Fruit fly (Drosophila melanogaster): Measurements from ENCODE around the gene Muc68E.

Muc68E gene

DNA sequence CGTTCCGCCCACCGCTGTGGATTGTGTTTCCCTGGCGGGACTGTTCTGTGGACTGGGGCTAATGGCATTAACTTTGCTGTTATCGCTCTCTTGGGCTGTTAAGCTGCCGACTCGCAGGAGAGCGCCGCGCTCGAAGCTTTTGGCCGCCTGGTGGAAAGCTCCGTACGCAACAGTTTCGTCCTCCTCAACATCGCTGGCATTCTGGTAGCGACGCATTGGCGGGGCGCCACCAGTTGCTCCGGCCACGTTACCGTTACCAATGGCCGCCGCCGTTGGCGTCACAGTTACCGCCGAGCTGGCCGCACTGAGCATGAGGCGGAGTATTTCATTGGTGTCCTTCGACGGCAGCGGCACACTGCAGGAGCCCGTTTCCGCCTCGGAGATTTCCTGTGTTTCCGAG lies 35.5 kb downstream of the Muc68E start:
- TF ChIP-seq Sin3A (optimal IDR thresholded peaks at IDR 0.05) (no peak), Myc (optimal IDR thresholded peaks at IDR 0.05) (no peak), psq (optimal IDR thresholded peaks at IDR 0.05) (no peak), ttk (optimal IDR thresholded peaks at IDR 0.05) (no peak), insv (optimal IDR thresholded peaks at IDR 0.05) (no peak), h (optimal IDR thresholded peaks at IDR 0.05) (no peak)

DNA sequence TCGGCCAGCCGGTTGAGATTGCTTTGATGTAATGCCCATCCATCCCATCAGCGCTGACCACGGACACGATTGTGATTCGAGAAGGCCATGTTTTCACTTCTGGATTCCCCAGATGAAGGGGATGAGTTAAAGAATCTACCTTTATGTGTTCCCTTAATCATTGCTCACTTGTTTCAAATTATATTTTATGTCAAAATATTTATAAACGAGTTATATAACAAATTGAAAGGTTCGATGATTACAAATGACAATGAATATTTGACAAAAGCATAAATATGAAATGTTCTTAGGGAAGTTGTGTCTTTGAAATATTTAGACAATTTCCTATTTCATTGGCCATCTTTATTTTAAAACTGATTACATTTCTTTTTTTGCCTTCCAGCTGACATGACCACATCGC lies 41.2 kb downstream of the Muc68E start:
- TF ChIP-seq psq (optimal IDR thresholded peaks at IDR 0.05) (no peak), ttk (optimal IDR thresholded peaks at IDR 0.05) (no peak)

DNA sequence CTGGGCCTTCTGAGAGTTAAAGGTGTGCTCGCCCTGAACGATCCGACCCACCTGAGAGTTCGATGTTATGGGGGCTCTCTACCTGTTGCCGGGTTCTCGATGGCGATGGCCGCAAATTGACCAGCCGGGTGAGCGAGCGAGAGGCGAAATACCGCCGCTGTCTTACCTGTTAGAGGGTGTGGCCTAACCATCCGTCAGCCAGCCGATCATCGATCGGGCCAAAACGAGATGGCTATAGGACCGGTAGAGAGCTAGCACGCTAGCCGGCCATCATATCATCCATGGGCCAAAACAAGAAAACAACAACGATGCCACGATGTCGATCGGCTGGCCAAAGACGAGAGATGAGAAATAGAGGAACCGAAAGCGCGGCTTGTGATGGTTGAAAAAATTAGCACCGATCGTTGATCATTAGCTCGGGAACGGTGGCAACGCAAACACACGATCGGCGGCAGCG lies 45.5 kb downstream of the Muc68E start, which contains the start of gene byn:
Gene byn (plus strand): TSS at position 407 of the 457 bp plus-strand sequence.
- TF ChIP-seq psq (optimal IDR thresholded peaks at IDR 0.05) (no peak), ttk (optimal IDR thresholded peaks at IDR 0.05) (no peak), insv (optimal IDR thresholded peaks at IDR 0.05) (no peak), Sin3A (optimal IDR thresholded peaks at IDR 0.05) (no peak)

DNA sequence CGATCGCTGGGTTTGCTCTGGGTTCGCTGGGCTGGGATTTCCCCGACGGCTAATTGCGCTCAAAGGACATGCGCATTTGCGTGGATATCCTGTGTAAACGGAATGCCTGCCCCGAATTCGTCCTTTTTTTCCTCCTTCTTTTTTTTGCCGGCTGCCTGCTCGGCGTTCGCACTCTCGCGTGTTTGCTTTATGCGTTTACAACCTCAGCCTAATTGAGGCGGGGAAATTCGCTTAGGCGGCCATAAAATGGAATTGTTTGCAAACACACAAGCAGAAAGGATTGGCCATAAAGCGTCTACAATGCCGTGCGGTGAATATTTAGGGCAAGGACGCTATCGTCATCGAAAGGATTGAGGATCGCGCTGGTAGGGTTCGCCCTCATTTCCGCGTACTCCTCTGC lies 47.4 kb downstream of the Muc68E start:
- TF ChIP-seq psq (optimal IDR thresholded peaks at IDR 0.05) (no peak), ttk (optimal IDR thresholded peaks at IDR 0.05) (no peak), h (optimal IDR thresholded peaks at IDR 0.05) (no peak), Myc (optimal IDR thresholded peaks at IDR 0.05) (no peak), insv (optimal IDR thresholded peaks at IDR 0.05) (no peak), Sin3A (optimal IDR thresholded peaks at IDR 0.05) (no peak)

DNA sequence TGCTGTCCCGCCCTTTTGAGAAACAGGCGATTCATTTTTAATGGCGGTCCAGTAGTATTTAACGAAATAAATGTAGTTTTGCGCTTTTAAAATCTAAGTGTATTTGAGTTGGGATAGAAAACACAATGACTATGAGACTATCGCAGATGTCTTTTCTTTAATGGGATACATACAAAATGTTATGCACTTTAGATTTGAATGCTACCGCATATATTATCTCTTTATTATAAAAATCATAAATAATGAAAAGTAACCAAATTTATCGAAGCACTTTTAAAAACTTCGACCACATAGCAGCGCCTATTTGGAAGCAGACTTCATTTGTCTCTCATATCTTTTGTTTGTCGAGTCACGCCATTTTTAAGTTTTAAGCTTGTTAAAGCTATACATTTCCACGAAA lies 48.1 kb downstream of the Muc68E start, which contains the start of gene SdhAL:
Gene SdhAL (minus strand): TSS at position 101 of the 400 bp plus-strand sequence.
- TF ChIP-seq ttk (optimal IDR thresholded peaks at IDR 0.05), result no peak
- TF ChIP-seq psq (optimal IDR thresholded peaks at IDR 0.05), result no peak
- TF ChIP-seq insv (optimal IDR thresholded peaks at IDR 0.05), result no peak
- TF ChIP-seq Sin3A (optimal IDR thresholded peaks at IDR 0.05), result no peak
- no peak for TF ChIP-seq h (optimal IDR thresholded peaks at IDR 0.05)
- TF ChIP-seq Myc (optimal IDR thresholded peaks at IDR 0.05), result no peak

DNA sequence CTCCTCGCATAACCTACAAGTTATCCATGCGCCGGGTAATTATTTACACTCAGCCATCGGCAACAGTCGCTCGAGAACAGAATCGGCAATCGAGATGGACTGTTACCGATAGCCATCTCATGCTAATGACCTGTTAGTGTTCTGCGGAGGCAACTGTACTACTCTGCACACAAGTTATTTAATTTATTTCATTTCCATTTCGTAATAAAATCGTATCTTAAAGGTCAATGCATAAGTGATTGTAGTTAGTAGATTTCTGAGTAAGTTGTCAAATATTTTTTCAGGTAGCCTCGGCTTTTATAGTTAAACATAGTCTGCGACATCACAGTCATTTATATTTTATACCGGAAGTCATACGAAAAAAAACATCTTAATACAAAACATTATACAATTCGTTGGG lies 51.6 kb downstream of the Muc68E start, which contains the start of gene CG11588:
Gene CG11588 (plus strand): TSS at position 301 of the 400 bp plus-strand sequence.
- TF ChIP-seq insv (optimal IDR thresholded peaks at IDR 0.05) (no peak), h (optimal IDR thresholded peaks at IDR 0.05) (no peak), ttk (optimal IDR thresholded peaks at IDR 0.05) (no peak), psq (optimal IDR thresholded peaks at IDR 0.05) (no peak), Sin3A (optimal IDR thresholded peaks at IDR 0.05) (no peak), Myc (optimal IDR thresholded peaks at IDR 0.05) (no peak)

DNA sequence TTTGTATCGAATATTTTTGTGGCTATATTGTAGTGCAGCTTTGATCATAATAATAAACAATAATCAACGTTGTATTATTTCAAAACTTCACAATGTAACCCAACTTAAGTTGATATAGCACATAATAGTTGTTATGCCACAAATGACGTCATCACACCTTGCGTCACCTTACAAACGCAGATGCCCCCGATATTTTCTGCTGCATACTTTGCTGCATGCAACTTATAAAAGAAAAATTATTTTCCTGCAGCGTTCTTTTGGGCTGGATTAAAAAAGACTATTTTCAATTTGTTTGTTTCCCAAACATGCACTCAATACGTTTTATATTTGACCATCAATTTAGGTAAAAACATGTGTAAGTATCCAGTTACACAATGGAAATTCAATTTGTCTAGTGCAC lies 54.6 kb downstream of the Muc68E start:
- no peak for TF ChIP-seq h (optimal IDR thresholded peaks at IDR 0.05)
- TF ChIP-seq psq (optimal IDR thresholded peaks at IDR 0.05), result no peak
- TF ChIP-seq ttk (optimal IDR thresholded peaks at IDR 0.05), result no peak
- no peak for TF ChIP-seq insv (optimal IDR thresholded peaks at IDR 0.05)
- TF ChIP-seq Myc (optimal IDR thresholded peaks at IDR 0.05), result no peak
- no peak for TF ChIP-seq Sin3A (optimal IDR thresholded peaks at IDR 0.05)

Data from Kc167 (cell line).